Worm (Caenorhabditis elegans) whole organism, L1 larva: ENCODE results near the gene vab-19.

Source experiments
- C16A3.4 ChIP-seq: fragments of 150-350 bp; optimal IDR thresholded peaks from 2 replicates; lab custom pipeline; 2014; ENCODE audit warnings: missing biosample characterization, missing genetic modification characterization
- C34B4.2 ChIP-seq: sonication (generic microtip); optimal IDR thresholded peaks from 2 replicates; lab custom pipeline; 2017; ENCODE audit warnings: mild to moderate bottlenecking, missing genetic modification characterization, missing compliant biosample characterization
- Y116A8C.19 ChIP-seq: sonication (generic microtip); optimal IDR thresholded peaks from 2 replicates; lab custom pipeline; 2016; ENCODE audit warnings: missing compliant biosample characterization, missing genetic modification characterization, borderline replicate concordance
- alr-1 ChIP-seq: fragments of 200-800 bp; sonication (Bioruptor generic); optimal IDR thresholded peaks from 2 replicates; lab custom pipeline; 2018; ENCODE audit warnings: borderline replicate concordance, mild to moderate bottlenecking, missing genetic modification characterization, missing compliant biosample characterization
- ama-1 ChIP-seq: fragments of 150-350 bp; optimal IDR thresholded peaks from 2 replicates; lab custom pipeline; 2014
- blmp-1 ChIP-seq: fragments of 150-350 bp; optimal IDR thresholded peaks from 2 replicates; lab custom pipeline; 2014; ENCODE audit warnings: missing biosample characterization, missing genetic modification characterization
- ceh-8 ChIP-seq: fragments of 200-800 bp; sonication (Bioruptor generic); optimal IDR thresholded peaks from 2 replicates; lab custom pipeline; 2018; ENCODE audit warnings: mild to moderate bottlenecking, missing genetic modification characterization, moderate library complexity, missing compliant biosample characterization
- ceh-90 ChIP-seq: sonication (generic microtip); optimal IDR thresholded peaks from 2 replicates; lab custom pipeline; 2016; ENCODE audit warnings: missing genetic modification characterization, missing compliant biosample characterization
- ces-1 ChIP-seq: fragments of 150-350 bp; optimal IDR thresholded peaks from 2 replicates; lab custom pipeline; 2014; ENCODE audit warnings: missing biosample characterization, missing genetic modification reagents, missing genetic modification characterization
- efl-1 ChIP-seq, 4 experiments: fragments of 150-350 bp; optimal IDR thresholded peaks in 3 of 4; peaks in 1 of 4; 1 replicate in 1 of 4; 2 replicates in 3 of 4; lab custom pipeline; 2014; ENCODE audit warnings: missing biosample characterization in 2 of 4, missing genetic modification characterization in 2 of 4, missing genetic modification reagents in 2 of 4
- efl-3 ChIP-seq: fragments of 200-800 bp; sonication (Bioruptor generic); optimal IDR thresholded peaks from 2 replicates; lab custom pipeline; 2018; ENCODE audit warnings: mild to moderate bottlenecking, missing genetic modification characterization, missing compliant biosample characterization
- egl-27 ChIP-seq, 2 experiments: fragments of 150-350 bp in 1 of 2; sonication (generic microtip); optimal IDR thresholded peaks; 3 replicates each; lab custom pipeline; 2017 to 2018; ENCODE audit warnings: missing biosample characterization in 2 of 2, missing genetic modification characterization in 2 of 2, missing genetic modification reagents in 2 of 2
- elt-2 ChIP-seq: sonication (generic microtip); optimal IDR thresholded peaks from 2 replicates; lab custom pipeline; 2016; ENCODE audit warnings: missing genetic modification characterization, mild to moderate bottlenecking, inconsistent platforms, missing compliant biosample characterization, missing genetic modification reagents
- ets-5 ChIP-seq: fragments of 200-800 bp; sonication (Bioruptor generic); IDR thresholded peaks from 2 replicates; pipeline ENCODE4 v1.3.6; 2022; ENCODE audit warnings: missing genetic modification characterization, missing compliant biosample characterization
- fkh-10 ChIP-seq: sonication (generic microtip); optimal IDR thresholded peaks from 2 replicates; lab custom pipeline; 2017; ENCODE audit warnings: missing biosample characterization, missing genetic modification reagents, missing genetic modification characterization
- fkh-4 ChIP-seq: sonication (generic microtip); optimal IDR thresholded peaks from 2 replicates; lab custom pipeline; 2016; ENCODE audit warnings: missing compliant biosample characterization, missing genetic modification characterization, borderline replicate concordance
- fkh-8 ChIP-seq: sonication (generic microtip); optimal IDR thresholded peaks from 2 replicates; lab custom pipeline; 2016; ENCODE audit warnings: mild to moderate bottlenecking, missing genetic modification characterization, missing compliant biosample characterization
- fos-1 ChIP-seq: fragments of 150-350 bp; optimal IDR thresholded peaks from 2 replicates; lab custom pipeline; 2014; ENCODE audit warnings: missing biosample characterization, missing genetic modification characterization
- hlh-17 ChIP-seq: fragments of 200-800 bp; sonication (Bioruptor generic); optimal IDR thresholded peaks from 2 replicates; lab custom pipeline; 2018; ENCODE audit warnings: missing genetic modification characterization, mild to moderate bottlenecking, missing compliant biosample characterization, moderate library complexity, borderline replicate concordance
- hlh-4 ChIP-seq: sonication (generic microtip); optimal IDR thresholded peaks from 2 replicates; lab custom pipeline; 2016; ENCODE audit warnings: mild to moderate bottlenecking, missing genetic modification characterization, missing compliant biosample characterization
- irx-1 ChIP-seq: sonication (generic microtip); optimal IDR thresholded peaks from 2 replicates; lab custom pipeline; 2016; ENCODE audit warnings: missing genetic modification characterization, missing compliant biosample characterization
- jun-1 ChIP-seq: fragments of 150-350 bp; optimal IDR thresholded peaks from 2 replicates; lab custom pipeline; 2014; ENCODE audit warnings: missing biosample characterization, missing genetic modification reagents, missing genetic modification characterization
- lin-13 ChIP-seq: fragments of 150-350 bp; optimal IDR thresholded peaks from 2 replicates; lab custom pipeline; 2014; ENCODE audit warnings: missing biosample characterization, missing genetic modification reagents, missing genetic modification characterization
- lin-15B ChIP-seq: fragments of 150-350 bp; sonication (generic microtip); optimal IDR thresholded peaks from 3 replicates; lab custom pipeline; 2014; ENCODE audit warnings: missing biosample characterization, missing genetic modification characterization
- lin-35 ChIP-seq, 2 experiments: fragments of 150-350 bp; optimal IDR thresholded peaks; 2 replicates each; lab custom pipeline; 2014; ENCODE audit warnings: missing biosample characterization in 2 of 2, missing genetic modification characterization in 2 of 2, missing genetic modification reagents in 2 of 2
- lir-3 ChIP-seq: sonication (generic microtip); optimal IDR thresholded peaks from 2 replicates; lab custom pipeline; 2016; ENCODE audit warnings: mild to moderate bottlenecking, missing genetic modification characterization, moderate library complexity, missing compliant biosample characterization; ENCODE audit not compliant: poor library complexity
- lsy-2 ChIP-seq, 2 experiments: fragments of 150-350 bp; optimal IDR thresholded peaks; 2 replicates each; lab custom pipeline; 2014; ENCODE audit warnings: missing biosample characterization in 2 of 2, missing genetic modification characterization in 2 of 2
- mab-9 ChIP-seq: fragments of 200-800 bp; sonication (Bioruptor generic); IDR thresholded peaks from 2 replicates; pipeline ENCODE4 v1.3.6; 2022; ENCODE audit warnings: missing genetic modification reagents, missing genetic modification characterization, missing compliant biosample characterization
- mdl-1 ChIP-seq, 2 experiments: fragments of 150-350 bp; optimal IDR thresholded peaks; 2 replicates each; lab custom pipeline; 2014 to 2017; ENCODE audit warnings: missing biosample characterization in 2 of 2, missing genetic modification characterization in 2 of 2, inconsistent platforms in 1 of 2
- mef-2 ChIP-seq: fragments of 150-350 bp; optimal IDR thresholded peaks from 2 replicates; lab custom pipeline; 2014; ENCODE audit warnings: missing biosample characterization, missing genetic modification characterization
- nhr-11 ChIP-seq: fragments of 150-350 bp; optimal IDR thresholded peaks from 2 replicates; lab custom pipeline; 2014; ENCODE audit warnings: missing biosample characterization, missing genetic modification characterization
- nhr-12 ChIP-seq: sonication (generic microtip); optimal IDR thresholded peaks from 2 replicates; lab custom pipeline; 2017; ENCODE audit warnings: missing biosample characterization, missing genetic modification characterization
- nhr-20 ChIP-seq: sonication (generic microtip); optimal IDR thresholded peaks from 2 replicates; lab custom pipeline; 2016; ENCODE audit warnings: mild to moderate bottlenecking, missing genetic modification characterization, missing compliant biosample characterization
- nhr-237 ChIP-seq: fragments of 150-350 bp; optimal IDR thresholded peaks from 2 replicates; lab custom pipeline; 2014; ENCODE audit warnings: missing biosample characterization, missing genetic modification characterization
- nhr-71 ChIP-seq: sonication (generic microtip); optimal IDR thresholded peaks from 2 replicates; lab custom pipeline; 2016; ENCODE audit warnings: mild to moderate bottlenecking, missing genetic modification characterization, moderate library complexity, missing compliant biosample characterization
- nhr-84 ChIP-seq: sonication (generic microtip); optimal IDR thresholded peaks from 2 replicates; lab custom pipeline; 2017; ENCODE audit warnings: missing biosample characterization, missing genetic modification characterization
- nhr-85 ChIP-seq: sonication (generic microtip); peaks from one replicate; lab custom pipeline; 2016; ENCODE audit warnings: missing genetic modification characterization, inconsistent platforms, missing compliant biosample characterization
- pag-3 ChIP-seq: sonication (generic microtip); optimal IDR thresholded peaks from 2 replicates; lab custom pipeline; 2017; ENCODE audit warnings: missing genetic modification characterization, mild to moderate bottlenecking, missing compliant biosample characterization, antibody characterized with exemption, borderline replicate concordance; ENCODE audit not compliant: insufficient read depth
- pax-3 ChIP-seq: fragments of 200-800 bp; sonication (Bioruptor generic); optimal IDR thresholded peaks from 2 replicates; lab custom pipeline; 2018; ENCODE audit warnings: mild to moderate bottlenecking, missing genetic modification characterization, moderate library complexity, missing compliant biosample characterization
- pqm-1 ChIP-seq: sonication (generic microtip); optimal IDR thresholded peaks from 3 replicates; lab custom pipeline; 2017; ENCODE audit warnings: missing biosample characterization, missing genetic modification characterization
- rnt-1 ChIP-seq: sonication (generic microtip); optimal IDR thresholded peaks from 2 replicates; lab custom pipeline; 2016; ENCODE audit warnings: mild to moderate bottlenecking, missing genetic modification characterization, moderate library complexity, missing compliant biosample characterization
- skn-1 ChIP-seq: fragments of 150-350 bp; optimal IDR thresholded peaks from 2 replicates; lab custom pipeline; 2014; ENCODE audit warnings: missing biosample characterization, missing genetic modification characterization
- snpc-4 ChIP-seq: fragments of 150-350 bp; optimal IDR thresholded peaks from 2 replicates; lab custom pipeline; 2014; ENCODE audit warnings: missing biosample characterization, missing genetic modification characterization
- swsn-7 ChIP-seq: sonication (generic microtip); optimal IDR thresholded peaks from 2 replicates; lab custom pipeline; 2016; ENCODE audit warnings: missing genetic modification characterization, missing compliant biosample characterization
- tlp-1 ChIP-seq: fragments of 150-350 bp; optimal IDR thresholded peaks from 2 replicates; lab custom pipeline; 2014; ENCODE audit warnings: missing biosample characterization, missing genetic modification characterization
- unc-130 ChIP-seq: fragments of 150-350 bp; optimal IDR thresholded peaks from 2 replicates; lab custom pipeline; 2017; ENCODE audit warnings: missing biosample characterization, missing genetic modification characterization, inconsistent platforms
- unc-62 ChIP-seq: fragments of 150-350 bp; optimal IDR thresholded peaks from 2 replicates; lab custom pipeline; 2014; ENCODE audit warnings: missing biosample characterization, missing genetic modification reagents, missing genetic modification characterization
- unc-98 ChIP-seq: fragments of 200-800 bp; sonication (Bioruptor generic); IDR thresholded peaks from 2 replicates; pipeline ENCODE4 v1.3.6; 2022; ENCODE audit warnings: missing genetic modification characterization, missing compliant biosample characterization
- xbp-1 ChIP-seq: sonication (generic microtip); optimal IDR thresholded peaks from 2 replicates; lab custom pipeline; 2016; ENCODE audit warnings: missing genetic modification characterization, missing compliant biosample characterization
- zag-1 ChIP-seq: fragments of 150-350 bp; optimal IDR thresholded peaks from 2 replicates; lab custom pipeline; 2014; ENCODE audit warnings: missing biosample characterization, missing genetic modification characterization
- ztf-11 ChIP-seq, 2 experiments: sonication (generic microtip); optimal IDR thresholded peaks; 2 replicates each; lab custom pipeline; 2016 to 2017; ENCODE audit warnings: missing genetic modification characterization in 2 of 2, missing biosample characterization in 1 of 2, missing compliant biosample characterization in 1 of 2

The vab-19 gene

ce11 chrII:2446727-2447126 lies 3.6 kb downstream of the vab-19 start:
- TF ChIP-seq efl-1 (optimal IDR thresholded peaks at IDR 0.05; lab: Kevin White, UChicago) (no peak), efl-1 (GFP tag; optimal IDR thresholded peaks at IDR 0.05 in 1 of 2; lab: Kevin White, UChicago) (peak in 1 of 2 experiments; percentile 11), nhr-237 (no peak)

- TF ChIP-seq hlh-17 (GFP tag; lab: Kevin White, UChicago), result no peak
- TF ChIP-seq ceh-8 (GFP tag; lab: Kevin White, UChicago), result no peak
- no peak for TF ChIP-seq pqm-1
- TF ChIP-seq unc-130 (tag; lab: Kevin White, UChicago), result no peak
- TF ChIP-seq ama-1 (lab: Kevin White, UChicago), result no peak
- TF ChIP-seq mdl-1 (tag; optimal IDR thresholded peaks at IDR 0.05; lab: Kevin White, UChicago), result no peak
- peak; percentile 89 for TF ChIP-seq ceh-90
- no peak for TF ChIP-seq C16A3.4
- no peak for TF ChIP-seq pag-3 (tag; lab: Kevin White, UChicago)
- TF ChIP-seq blmp-1 (tag; lab: Kevin White, UChicago), result no peak
- TF ChIP-seq jun-1, result peak; percentile 18
- peak in 1 of 2 experiments; percentile 68 for TF ChIP-seq ztf-11 (tag; optimal IDR thresholded peaks at IDR 0.05; lab: Kevin White, UChicago)
- no peak for TF ChIP-seq tlp-1 (tag; lab: Kevin White, UChicago)
- no peak for TF ChIP-seq unc-62
- no peak for TF ChIP-seq nhr-84 (tag; lab: Kevin White, UChicago)
- TF ChIP-seq nhr-237, result no peak
- no peak for TF ChIP-seq snpc-4 (tag; lab: Kevin White, UChicago)
- TF ChIP-seq nhr-12 (tag; lab: Kevin White, UChicago), result no peak
- TF ChIP-seq ces-1, result no peak
- TF ChIP-seq nhr-11 (tag; lab: Kevin White, UChicago), result no peak
- TF ChIP-seq egl-27 (tag; optimal IDR thresholded peaks at IDR 0.05; lab: Kevin White, UChicago), result no peak
- TF ChIP-seq lin-15B (tag; lab: Kevin White, UChicago), result peak; percentile 22
- TF ChIP-seq nhr-85 (tag; lab: Kevin White, UChicago), result peak; percentile 81
- TF ChIP-seq efl-3 (GFP tag; lab: Kevin White, UChicago), result no peak
- TF ChIP-seq elt-2 (tag; lab: Kevin White, UChicago), result peak; percentile 24
- TF ChIP-seq zag-1 (tag; lab: Kevin White, UChicago), result no peak
- peak; percentile 93 for TF ChIP-seq rnt-1 (tag; lab: Kevin White, UChicago)
- TF ChIP-seq nhr-71 (tag; lab: Kevin White, UChicago), result peak; percentile 74
- TF ChIP-seq lir-3, result no peak
- no peak for TF ChIP-seq Y116A8C.19 (tag; lab: Kevin White, UChicago)
- TF ChIP-seq lin-13 (GFP tag; lab: Kevin White, UChicago), result peak; percentile 27
- TF ChIP-seq hlh-4 (tag; lab: Kevin White, UChicago), result no peak
- TF ChIP-seq mef-2 (tag; lab: Kevin White, UChicago), result no peak
- peak; percentile 67 for TF ChIP-seq pax-3 (tag; lab: Kevin White, UChicago)
- peak; percentile 38 for TF ChIP-seq fkh-4 (tag; lab: Kevin White, UChicago)
- peak; percentile 46 for TF ChIP-seq swsn-7 (tag; lab: Kevin White, UChicago)
- no peak for TF ChIP-seq ets-5
- TF ChIP-seq fkh-8 (tag; lab: Kevin White, UChicago), result peak; percentile 34
- peak; percentile 5 for TF ChIP-seq skn-1 (tag; lab: Kevin White, UChicago)
- TF ChIP-seq lsy-2 (tag; optimal IDR thresholded peaks at IDR 0.05; lab: Kevin White, UChicago), result peak; percentile 48 to 53
- TF ChIP-seq unc-98 (GFP tag; lab: Robert Waterston, UW), result peak; percentile 59; the same call in 1 of the 2 replicates
- TF ChIP-seq xbp-1 (tag; lab: Kevin White, UChicago), result peak; percentile 49
- TF ChIP-seq lin-35 (GFP tag; optimal IDR thresholded peaks at IDR 0.05; lab: Kevin White, UChicago), result peak; percentile 88 to 89
- no peak for TF ChIP-seq alr-1 (tag; lab: Kevin White, UChicago)
- peak; percentile 47 for TF ChIP-seq nhr-20
- TF ChIP-seq irx-1, result peak; percentile 81
- no peak for TF ChIP-seq C34B4.2 (tag; lab: Kevin White, UChicago)
- peak; percentile 43; the same call in 1 of the 2 replicates for TF ChIP-seq mab-9 (GFP tag; lab: Robert Waterston, UW)
- no peak for TF ChIP-seq fos-1
- no peak for TF ChIP-seq fkh-10 (GFP tag; lab: Kevin White, UChicago)
Observed at ce11 chrII:2450990-2451389, 7.9 kb downstream of the vab-19 start.
